Worm (Caenorhabditis elegans): ENCODE data around the gene col-76.
A peak's percentile ranks its signal among the peaks of the same experiment; 100 is the strongest.

col-76 gene

DNA sequence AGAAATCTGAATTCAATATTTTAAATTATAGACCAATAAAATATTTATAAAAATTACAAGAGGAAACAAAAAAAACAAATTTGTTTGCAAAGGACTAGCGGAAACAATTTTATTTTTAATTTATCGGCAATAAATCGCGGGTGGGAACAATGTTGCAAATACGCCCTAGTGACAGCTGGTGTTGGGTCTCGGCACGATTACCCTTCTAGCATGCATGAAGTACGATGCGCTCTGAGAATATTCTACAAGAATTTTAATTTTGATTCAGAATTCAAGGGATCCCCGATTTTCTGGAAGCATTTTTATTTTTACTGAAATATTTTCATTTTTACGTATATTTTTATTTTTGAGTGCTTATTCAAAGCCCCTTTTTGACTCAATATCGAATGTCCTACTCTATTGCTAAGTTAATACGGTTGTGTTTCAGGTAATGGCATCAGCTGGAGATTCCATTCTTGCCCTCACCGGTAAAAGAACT lies 19.1 kb upstream of the col-76 start, which contains the start of the genes mig-5 and cct-1 (continued):
- TF ChIP-seq C04F5.9 (tag; optimal IDR thresholded peaks at IDR 0.05) = peak; percentile 100
- peak; percentile 91 for TF ChIP-seq pax-3 (tag; optimal IDR thresholded peaks at IDR 0.05)
- peak; percentile 99 for TF ChIP-seq snu-23 (GFP tag; optimal IDR thresholded peaks at IDR 0.05)
- peak; percentile 75 for TF ChIP-seq unc-30 (tag; optimal IDR thresholded peaks at IDR 0.05)
- TF ChIP-seq ztf-11 (tag; optimal IDR thresholded peaks at IDR 0.05) = peak; percentile 40 to 87
- peak; percentile 87 for TF ChIP-seq zag-1 (tag; optimal IDR thresholded peaks at IDR 0.05)
- peak; percentile 45 for TF ChIP-seq unc-62 (GFP tag; optimal IDR thresholded peaks at IDR 0.05)
- TF ChIP-seq lin-14 (GFP tag; optimal IDR thresholded peaks at IDR 0.05) = peak; percentile 98
- peak; percentile 89 for TF ChIP-seq ama-1 (optimal IDR thresholded peaks at IDR 0.05)
- TF ChIP-seq unc-98 (GFP tag; IDR thresholded peaks at IDR 0.05) = peak; percentile 59; the same call in 1 of the 2 replicates
- TF ChIP-seq ces-1 (GFP tag; optimal IDR thresholded peaks at IDR 0.05) = peak; percentile 39
- TF ChIP-seq fkh-8 (tag; optimal IDR thresholded peaks at IDR 0.05) = peak; percentile 98
- TF ChIP-seq efl-3 (GFP tag; optimal IDR thresholded peaks at IDR 0.05) = peak; percentile 81
- TF ChIP-seq dsc-1 (tag; optimal IDR thresholded peaks at IDR 0.05) = peak; percentile 99
- peak; percentile 98 for TF ChIP-seq unc-86 (tag; optimal IDR thresholded peaks at IDR 0.05)
- peak; percentile 98 for TF ChIP-seq lin-15B (tag; optimal IDR thresholded peaks at IDR 0.05)
- TF ChIP-seq fkh-10 (GFP tag; optimal IDR thresholded peaks at IDR 0.05) = peak; percentile 84
- peak; percentile 71 for TF ChIP-seq C34B4.2 (tag; optimal IDR thresholded peaks at IDR 0.05)
- peak; percentile 53 for TF ChIP-seq pag-3 (tag; optimal IDR thresholded peaks at IDR 0.05; ENCODE audit: borderline replicate concordance, insufficient read depth)
- peak; percentile 38 for TF ChIP-seq pqm-1 (tag; optimal IDR thresholded peaks at IDR 0.05)
- no peak for TF ChIP-seq Y116A8C.19 (tag; optimal IDR thresholded peaks at IDR 0.05; ENCODE audit: borderline replicate concordance)
- TF ChIP-seq isw-1 (GFP tag; IDR thresholded peaks at IDR 0.05) = peak; percentile 99
- TF ChIP-seq nhr-28 (tag; optimal IDR thresholded peaks at IDR 0.05) = peak; percentile 26
- TF ChIP-seq hlh-4 (tag; optimal IDR thresholded peaks at IDR 0.05) = peak; percentile 12
- TF ChIP-seq snpc-4 (tag; optimal IDR thresholded peaks at IDR 0.05) = peak; percentile 91
- TF ChIP-seq blmp-1 (tag; optimal IDR thresholded peaks at IDR 0.05) = peak; percentile 92
- TF ChIP-seq efl-1 (optimal IDR thresholded peaks at IDR 0.05) = peak; percentile 96 to 98
- TF ChIP-seq efl-1 (GFP tag; optimal IDR thresholded peaks at IDR 0.05 in 1 of 2) = peak; percentile 85 to 99
- peak; percentile 85 for TF ChIP-seq mef-2 (tag; optimal IDR thresholded peaks at IDR 0.05)
- peak; percentile 100 for TF ChIP-seq lsy-2 (tag; optimal IDR thresholded peaks at IDR 0.05)
- TF ChIP-seq lin-13 (GFP tag; optimal IDR thresholded peaks at IDR 0.05) = peak; percentile 97
- peak; percentile 99 for TF ChIP-seq nhr-20 (tag; optimal IDR thresholded peaks at IDR 0.05)
- peak; percentile 97 for TF ChIP-seq egl-13 (tag; optimal IDR thresholded peaks at IDR 0.05)

DNA sequence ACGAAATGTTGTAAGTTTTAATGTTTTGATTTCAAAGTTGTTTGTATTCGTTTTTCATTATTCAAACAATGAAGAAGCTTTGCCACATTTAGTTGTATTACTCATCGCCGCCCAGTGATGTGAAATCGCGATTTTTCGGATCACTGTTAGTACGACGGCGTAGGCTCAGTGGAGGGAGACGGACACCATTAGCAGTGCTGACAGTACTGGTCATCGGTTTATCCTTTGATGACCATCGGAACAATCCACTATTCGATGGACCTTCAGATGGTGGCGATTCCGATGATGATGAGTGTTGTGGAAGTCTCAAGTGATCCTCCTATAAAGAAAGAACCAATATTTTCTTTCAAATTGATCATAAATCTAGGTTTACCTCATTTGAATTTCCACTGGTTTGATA lies 16.6 kb upstream of the col-76 start:
- TF ChIP-seq aly-2 (tag; optimal IDR thresholded peaks at IDR 0.05) = peak; percentile 5
- peak; percentile 53 for TF ChIP-seq nhr-85 (tag)
- no peak for TF ChIP-seq blmp-1 (tag; optimal IDR thresholded peaks at IDR 0.05)
- no peak for TF ChIP-seq mab-9 (GFP tag; IDR thresholded peaks at IDR 0.05)
- peak in 1 of 2 experiments; percentile 1 for TF ChIP-seq lin-35 (GFP tag; optimal IDR thresholded peaks at IDR 0.05)
- TF ChIP-seq unc-30 (tag; optimal IDR thresholded peaks at IDR 0.05) = no peak

DNA sequence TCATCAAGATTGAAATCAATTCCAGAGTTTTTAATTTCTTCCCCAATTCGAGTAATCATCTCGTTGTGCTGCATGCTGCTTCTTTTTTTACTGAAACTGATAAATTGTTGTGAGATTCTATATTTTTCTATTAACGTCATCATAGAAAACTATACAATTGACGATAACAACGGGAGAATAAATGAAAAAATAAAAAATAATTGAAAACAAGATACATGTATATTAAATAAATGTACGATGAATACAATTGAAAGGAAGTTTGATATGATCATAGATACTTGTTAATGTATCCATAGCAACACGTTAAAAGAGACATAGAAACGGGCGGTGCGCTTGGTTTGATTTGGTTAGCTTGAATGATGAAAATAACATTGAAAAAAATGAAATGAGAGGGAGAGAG lies 13.7 kb upstream of the col-76 start, which contains the start of gene T05C12.8:
Gene T05C12.8 (minus strand): TSS at position 101 of the 400 bp plus-strand sequence.
- TF ChIP-seq fkh-8 (tag; optimal IDR thresholded peaks at IDR 0.05) = peak; percentile 85
- no peak for TF ChIP-seq mep-1 (tag; optimal IDR thresholded peaks at IDR 0.05)
- no peak for TF ChIP-seq snpc-4 (tag; optimal IDR thresholded peaks at IDR 0.05)
- no peak for TF ChIP-seq sup-37 (GFP tag; optimal IDR thresholded peaks at IDR 0.05)

DNA sequence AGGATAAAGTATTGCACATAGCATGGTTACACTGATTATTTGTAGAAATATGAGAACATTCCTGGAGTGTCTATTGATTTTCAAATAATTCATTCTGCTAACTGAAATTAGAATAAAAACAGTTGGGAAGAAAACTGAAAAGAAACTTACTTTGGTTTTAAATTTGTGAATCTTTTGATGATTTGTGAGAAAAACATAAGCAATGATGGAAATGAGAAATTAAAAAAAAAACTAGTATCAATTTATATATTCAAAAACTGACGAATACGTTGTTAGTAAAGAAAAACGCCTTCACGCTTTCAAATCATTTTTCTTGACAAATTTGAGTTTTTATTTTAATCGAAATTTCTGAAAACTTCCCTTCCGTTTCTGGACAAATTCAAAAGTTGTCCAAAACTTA lies 11.0 kb upstream of the col-76 start, which contains the start of gene T05C12.9:
Gene T05C12.9 (minus strand): TSS at position 101 of the 400 bp plus-strand sequence.
- no peak for TF ChIP-seq unc-130 (tag; optimal IDR thresholded peaks at IDR 0.05)
- TF ChIP-seq jun-1 (tag; optimal IDR thresholded peaks at IDR 0.05) = no peak
- no peak for TF ChIP-seq Y116A8C.19 (tag; optimal IDR thresholded peaks at IDR 0.05; ENCODE audit: borderline replicate concordance)
- no peak for TF ChIP-seq sup-37 (GFP tag; optimal IDR thresholded peaks at IDR 0.05)
- no peak for TF ChIP-seq isw-1 (GFP tag; IDR thresholded peaks at IDR 0.05)
- TF ChIP-seq hlh-17 (GFP tag; optimal IDR thresholded peaks at IDR 0.05; ENCODE audit: borderline replicate concordance) = no peak
- no peak for TF ChIP-seq grh-1 (GFP tag; IDR thresholded peaks at IDR 0.05)
- TF ChIP-seq fos-1 (tag; optimal IDR thresholded peaks at IDR 0.05) = no peak
- TF ChIP-seq nhr-20 (tag; optimal IDR thresholded peaks at IDR 0.05) = no peak
- no peak for TF ChIP-seq mdl-1 (tag; optimal IDR thresholded peaks at IDR 0.05)
- TF ChIP-seq zag-1 (tag; optimal IDR thresholded peaks at IDR 0.05) = no peak
- TF ChIP-seq lsy-2 (tag; optimal IDR thresholded peaks at IDR 0.05) = no peak
- TF ChIP-seq ceh-88 (GFP tag; IDR thresholded peaks at IDR 0.05) = no peak
- no peak for TF ChIP-seq ceh-82 (tag; optimal IDR thresholded peaks at IDR 0.05)
- no peak for TF ChIP-seq fkh-8 (tag; optimal IDR thresholded peaks at IDR 0.05)
- no peak for TF ChIP-seq dpl-1 (GFP tag; optimal IDR thresholded peaks at IDR 0.05)
- TF ChIP-seq sptf-1 (tag; optimal IDR thresholded peaks at IDR 0.05) = no peak

Measured in whole organism, L1 larva.